Fruit fly (Drosophila melanogaster) whole organism, embryonic: Measurements from ENCODE around the gene CG6481.

Experiments used
- Adf1 ChIP-seq: fragments of 200-800 bp; sonication (Bioruptor generic); IDR thresholded peaks from 2 replicates; pipeline ENCODE4 v1.3.6; 2022; ENCODE audit warnings: missing biosample characterization, missing genetic modification characterization
- Asciz ChIP-seq: fragments of 200-800 bp; sonication (Bioruptor generic); optimal IDR thresholded peaks from 2 replicates; lab custom pipeline; 2017; ENCODE audit warnings: missing biosample characterization, mild to moderate bottlenecking, missing genetic modification characterization, missing genetic modification reagents
- Atf-2 ChIP-seq: fragments of 200-800 bp; sonication (Bioruptor generic); optimal IDR thresholded peaks from 2 replicates; lab custom pipeline; 2016; ENCODE audit warnings: missing biosample characterization, missing genetic modification characterization
- Atf3 ChIP-seq: fragments of 200-800 bp; sonication (Bioruptor generic); optimal IDR thresholded peaks from 3 replicates; lab custom pipeline; 2016; ENCODE audit warnings: missing biosample characterization, missing genetic modification characterization
- CG10209 ChIP-seq: fragments of 200-800 bp; sonication (Bioruptor generic); optimal IDR thresholded peaks from 3 replicates; lab custom pipeline; 2017; ENCODE audit warnings: missing biosample characterization, mild to moderate bottlenecking, missing genetic modification characterization, missing genetic modification reagents
- CG10431 ChIP-seq: fragments of 200-800 bp; sonication (Bioruptor generic); optimal IDR thresholded peaks from 3 replicates; lab custom pipeline; 2018; ENCODE audit warnings: missing biosample characterization, mild to moderate bottlenecking, missing genetic modification characterization
- CG12236 ChIP-seq: fragments of 200-800 bp; sonication (Bioruptor generic); optimal IDR thresholded peaks from 2 replicates; lab custom pipeline; 2016; ENCODE audit warnings: missing biosample characterization, missing genetic modification characterization
- CG13123 ChIP-seq: fragments of 200-800 bp; sonication (Bioruptor generic); optimal IDR thresholded peaks from 2 replicates; lab custom pipeline; 2016; ENCODE audit warnings: missing biosample characterization, missing genetic modification characterization
- CG13775 ChIP-seq: fragments of 200-800 bp; sonication (Bioruptor generic); optimal IDR thresholded peaks from 3 replicates; lab custom pipeline; 2017; ENCODE audit warnings: missing biosample characterization, mild to moderate bottlenecking, missing genetic modification characterization
- CG14050 ChIP-seq: fragments of 200-800 bp; sonication (Bioruptor generic); IDR thresholded peaks from 3 replicates; pipeline ENCODE4 v1.3.6; 2022; ENCODE audit warnings: missing biosample characterization, missing genetic modification characterization
- CG14710 ChIP-seq: fragments of 200-800 bp; sonication (Bioruptor generic); optimal IDR thresholded peaks from 3 replicates; lab custom pipeline; 2019; ENCODE audit warnings: missing biosample characterization, mild to moderate bottlenecking, missing genetic modification characterization, moderate library complexity
- CG17829 ChIP-seq: fragments of 200-800 bp; optimal IDR thresholded peaks from 2 replicates; lab custom pipeline; 2019; ENCODE audit warnings: missing biosample characterization, mild to moderate bottlenecking, missing genetic modification characterization, moderate library complexity
- CG17912 ChIP-seq: fragments of 200-800 bp; sonication (Bioruptor generic); optimal IDR thresholded peaks from 2 replicates; lab custom pipeline; 2018; ENCODE audit warnings: missing biosample characterization, mild to moderate bottlenecking, missing genetic modification characterization
- CG18619 ChIP-seq: fragments of 200-800 bp; sonication (Bioruptor generic); optimal IDR thresholded peaks from 3 replicates; lab custom pipeline; 2017; ENCODE audit warnings: missing biosample characterization, mild to moderate bottlenecking, missing genetic modification characterization
- CG18764 ChIP-seq: fragments of 200-800 bp; sonication (Bioruptor generic); optimal IDR thresholded peaks from 3 replicates; lab custom pipeline; 2016; ENCODE audit warnings: missing biosample characterization, missing genetic modification characterization
- CG2712 ChIP-seq: fragments of 200-800 bp; optimal IDR thresholded peaks from 3 replicates; lab custom pipeline; 2019; ENCODE audit warnings: missing biosample characterization, mild to moderate bottlenecking, missing genetic modification characterization, moderate library complexity
- CG30403 ChIP-seq: fragments of 200-800 bp; sonication (Bioruptor generic); optimal IDR thresholded peaks from 3 replicates; lab custom pipeline; 2016; ENCODE audit warnings: missing biosample characterization, missing genetic modification characterization
- CG33557 ChIP-seq: fragments of 200-800 bp; sonication (Bioruptor generic); optimal IDR thresholded peaks from 2 replicates; lab custom pipeline; 2019; ENCODE audit warnings: missing biosample characterization, mild to moderate bottlenecking, missing genetic modification characterization, moderate library complexity
- CG6683 ChIP-seq: fragments of 200-800 bp; sonication (Bioruptor generic); optimal IDR thresholded peaks from 2 replicates; lab custom pipeline; 2017; ENCODE audit warnings: missing biosample characterization, mild to moderate bottlenecking, missing genetic modification characterization, missing genetic modification reagents
- CG7372 ChIP-seq: fragments of 200-800 bp; sonication (Bioruptor generic); IDR thresholded peaks from 2 replicates; pipeline ENCODE4 v1.3.6; 2022; ENCODE audit warnings: missing biosample characterization, missing genetic modification characterization
- CG7786 ChIP-seq: fragments of 200-800 bp; sonication (Bioruptor generic); optimal IDR thresholded peaks from 2 replicates; lab custom pipeline; 2016; ENCODE audit warnings: missing biosample characterization, missing genetic modification characterization
- CG7963 ChIP-seq: fragments of 200-800 bp; sonication (Bioruptor generic); IDR thresholded peaks from 3 replicates; pipeline ENCODE4 v1.3.6; 2022; ENCODE audit warnings: missing biosample characterization, missing genetic modification characterization; ENCODE audit not compliant: partially characterized antibody
- CG8281 ChIP-seq: fragments of 200-800 bp; sonication (Bioruptor generic); optimal IDR thresholded peaks from 2 replicates; lab custom pipeline; 2018; ENCODE audit warnings: missing biosample characterization, mild to moderate bottlenecking, missing genetic modification characterization, moderate library complexity
- Doc3 ChIP-seq: fragments of 200-800 bp; sonication (Bioruptor generic); IDR thresholded peaks from 3 replicates; pipeline ENCODE4 v1.3.6; 2022; ENCODE audit warnings: missing biosample characterization, missing genetic modification characterization; ENCODE audit not compliant: partially characterized antibody
- HLH3B ChIP-seq: fragments of 200-800 bp; sonication (Bioruptor generic); IDR thresholded peaks from 2 replicates; pipeline ENCODE4 v1.3.6; 2022; ENCODE audit warnings: missing biosample characterization, missing genetic modification characterization
- Hand ChIP-seq: fragments of 200-800 bp; sonication (Bioruptor generic); optimal IDR thresholded peaks from 2 replicates; lab custom pipeline; 2017; ENCODE audit warnings: mild to moderate bottlenecking, missing biosample characterization, missing genetic modification reagents, missing genetic modification characterization
- Hr3 ChIP-seq: fragments of 200-800 bp; sonication (Bioruptor generic); optimal IDR thresholded peaks from 3 replicates; lab custom pipeline; 2016; ENCODE audit warnings: missing biosample characterization, missing genetic modification characterization
- Myb ChIP-seq: fragments of 200-800 bp; sonication (Bioruptor generic); optimal IDR thresholded peaks from 2 replicates; lab custom pipeline; 2016; ENCODE audit warnings: missing biosample characterization, missing genetic modification characterization
- NC2α ChIP-seq: fragments of 200-800 bp; sonication (Bioruptor generic); optimal IDR thresholded peaks from 2 replicates; lab custom pipeline; 2016; ENCODE audit warnings: missing biosample characterization, missing genetic modification characterization
- Ssrp ChIP-seq: fragments of 200-800 bp; sonication (Bioruptor generic); optimal IDR thresholded peaks from 2 replicates; lab custom pipeline; 2018; ENCODE audit warnings: missing biosample characterization, mild to moderate bottlenecking, missing genetic modification characterization, moderate library complexity
- Taf1 ChIP-seq: fragments of 200-800 bp; sonication (Bioruptor generic); IDR thresholded peaks from 2 replicates; pipeline ENCODE4 v1.3.6; 2022; ENCODE audit warnings: missing biosample characterization, missing genetic modification characterization
- ap ChIP-seq: fragments of 200-800 bp; sonication (Bioruptor generic); IDR thresholded peaks from 2 replicates; pipeline ENCODE4 v1.3.6; 2022; ENCODE audit warnings: missing biosample characterization, missing genetic modification characterization
- ara ChIP-seq: fragments of 200-800 bp; sonication (Bioruptor generic); IDR thresholded peaks from 2 replicates; pipeline ENCODE4 v1.3.6; 2022; ENCODE audit warnings: missing biosample characterization, missing genetic modification characterization
- bcd ChIP-seq: fragments of 200-800 bp; sonication (Bioruptor generic); optimal IDR thresholded peaks from 2 replicates; lab custom pipeline; 2017; ENCODE audit warnings: missing biosample characterization, mild to moderate bottlenecking, missing genetic modification characterization
- cad ChIP-seq: fragments of >200 bp; optimal IDR thresholded peaks from 2 replicates; lab custom pipeline; 2017; ENCODE audit warnings: missing biosample characterization, missing genetic modification characterization
- cas ChIP-seq: fragments of 200-800 bp; sonication (Bioruptor generic); IDR thresholded peaks from 2 replicates; pipeline ENCODE4 v1.3.6; 2022; ENCODE audit warnings: missing biosample characterization, missing genetic modification characterization
- cato ChIP-seq: fragments of 200-800 bp; sonication (Bioruptor generic); optimal IDR thresholded peaks from 2 replicates; lab custom pipeline; 2016; ENCODE audit warnings: missing biosample characterization, missing genetic modification characterization, borderline replicate concordance
- crol ChIP-seq: fragments of 200-800 bp; sonication (Bioruptor generic); IDR thresholded peaks from 2 replicates; pipeline ENCODE4 v1.3.6; 2022; ENCODE audit warnings: missing biosample characterization, missing genetic modification characterization
- dysf ChIP-seq: fragments of 200-800 bp; sonication (Bioruptor generic); IDR thresholded peaks from 3 replicates; pipeline ENCODE4 v1.3.6; 2022; ENCODE audit warnings: missing biosample characterization, missing genetic modification characterization
- ems ChIP-seq: fragments of 200-800 bp; sonication (Bioruptor generic); optimal IDR thresholded peaks from 3 replicates; lab custom pipeline; 2016; ENCODE audit warnings: missing biosample characterization, missing genetic modification characterization
- fd96Cb ChIP-seq: fragments of 200-800 bp; sonication (Bioruptor generic); optimal IDR thresholded peaks from 2 replicates; lab custom pipeline; 2018; ENCODE audit warnings: missing biosample characterization, mild to moderate bottlenecking, missing genetic modification characterization, moderate library complexity
- hkb ChIP-seq, 2 experiments: fragments of 200-800 bp in 1 of 2; fragments of >200 bp in 1 of 2; sonication (Bioruptor generic) in 1 of 2; IDR thresholded peaks in 1 of 2; optimal IDR thresholded peaks in 1 of 2; 2 replicates each; pipeline versions ENCODE4 v1.3.6 to Lab custom; 2017 to 2022; ENCODE audit warnings: missing biosample characterization in 1 of 2, missing genetic modification characterization in 1 of 2
- nmo ChIP-seq: fragments of 200-800 bp; sonication (Bioruptor generic); optimal IDR thresholded peaks from 2 replicates; lab custom pipeline; 2018; ENCODE audit warnings: missing biosample characterization, mild to moderate bottlenecking, missing genetic modification characterization, moderate library complexity
- onecut ChIP-seq: fragments of 200-800 bp; sonication (Bioruptor generic); IDR thresholded peaks from 2 replicates; pipeline ENCODE4 v1.3.6; 2022; ENCODE audit warnings: missing biosample characterization, missing genetic modification characterization
- row ChIP-seq: fragments of 200-800 bp; sonication (Bioruptor generic); IDR thresholded peaks from 3 replicates; pipeline ENCODE4 v1.3.6; 2022; ENCODE audit warnings: missing biosample characterization, missing genetic modification characterization
- sug ChIP-seq: fragments of 200-800 bp; optimal IDR thresholded peaks from 2 replicates; lab custom pipeline; 2019; ENCODE audit warnings: missing biosample characterization, mild to moderate bottlenecking, missing genetic modification characterization, moderate library complexity
- ttk ChIP-seq: fragments of 200-800 bp; sonication (Bioruptor generic); IDR thresholded peaks from 2 replicates; pipeline ENCODE4 v2.1.2; 2022; ENCODE audit warnings: missing biosample characterization, missing genetic modification characterization
- vvl ChIP-seq: fragments of 200-800 bp; sonication (Bioruptor generic); IDR thresholded peaks from 2 replicates; pipeline ENCODE4 v1.3.6; 2022; ENCODE audit warnings: missing biosample characterization, missing genetic modification characterization

Gene CG6481

dm6 chrX:18524594-18525266, 2.5 kb upstream of the CG6481 start (continued):
- TF ChIP-seq ara (GFP tag; lab: Robert Waterston, UW): no peak
- TF ChIP-seq Asciz (GFP tag; lab: Kevin White, UChicago): peak; percentile 55
- TF ChIP-seq CG7786: no peak
- no peak for TF ChIP-seq ap
- peak; percentile 23 for TF ChIP-seq CG18619 (GFP tag; lab: Kevin White, UChicago)
- TF ChIP-seq Adf1 (GFP tag; lab: Robert Waterston, UW): no peak
- 0 out of 2 replicates have a peak, but pooled peaks have one; percentile 20 for TF ChIP-seq onecut (GFP tag; lab: Robert Waterston, UW)
- TF ChIP-seq Taf1 (GFP tag; lab: Robert Waterston, UW): no peak
- TF ChIP-seq row (GFP tag; lab: Robert Waterston, UW): peak; percentile 46
- no peak for TF ChIP-seq CG17912 (GFP tag; lab: Kevin White, UChicago)
- TF ChIP-seq bcd (GFP tag; lab: Kevin White, UChicago): peak; percentile 51
- peak; percentile 19 for TF ChIP-seq CG6683 (GFP tag; lab: Kevin White, UChicago)
- TF ChIP-seq crol: 0 out of 2 replicates have a peak, but pooled peaks have one; percentile 10

- TF ChIP-seq CG13123 (no peak), cas (GFP tag; lab: Robert Waterston, UW) (no peak), Ssrp (peak; percentile 20), Myb (GFP tag; lab: Kevin White, UChicago) (no peak), cato (GFP tag; lab: Kevin White, UChicago) (no peak), CG12236 (GFP tag; lab: Kevin White, UChicago) (no peak), Hand (no peak), Hr3 (GFP tag; lab: Kevin White, UChicago) (peak; percentile 2), Atf3 (GFP tag; lab: Kevin White, UChicago) (no peak), CG30403 (no peak), Atf-2 (GFP tag; lab: Kevin White, UChicago) (no peak), hkb (optimal IDR thresholded peaks at IDR 0.05; lab: Kevin White, UChicago) (no peak), hkb (GFP tag; IDR thresholded peaks at IDR 0.05; lab: Robert Waterston, UW) (no peak), NC2α (GFP tag; lab: Kevin White, UChicago) (no peak), ems (GFP tag; lab: Kevin White, UChicago) (no peak), sug (no peak), cad (GFP tag; lab: Kevin White, UChicago) (no peak), CG10209 (no peak), CG17829 (tag; lab: Kevin White, UChicago) (peak; percentile 20), vvl (GFP tag; lab: Robert Waterston, UW) (no peak), CG8281 (tag; lab: Kevin White, UChicago) (no peak), CG7372 (GFP tag; lab: Robert Waterston, UW) (no peak), CG2712 (tag; lab: Kevin White, UChicago) (peak; percentile 42), CG13775 (GFP tag; lab: Kevin White, UChicago) (no peak), CG33557 (peak; percentile 45), Doc3 (GFP tag; lab: Robert Waterston, UW) (no peak), CG7963 (no peak), ttk (no peak), fd96Cb (tag; lab: Kevin White, UChicago) (no peak), CG14050 (no peak), nmo (GFP tag; lab: Kevin White, UChicago) (peak; percentile 54), HLH3B (GFP tag; lab: Robert Waterston, UW) (no peak), CG14710 (tag; lab: Kevin White, UChicago) (peak; percentile 11), CG10431 (no peak), dysf (GFP tag; lab: Robert Waterston, UW) (no peak), CG18764 (GFP tag; lab: Kevin White, UChicago) (no peak)
Observed at dm6 chrX:18523146-18523812, 1.0 kb upstream of the CG6481 start.
